Worm (Caenorhabditis elegans): ENCODE measurements around the gene B0001.2.

DNA sequence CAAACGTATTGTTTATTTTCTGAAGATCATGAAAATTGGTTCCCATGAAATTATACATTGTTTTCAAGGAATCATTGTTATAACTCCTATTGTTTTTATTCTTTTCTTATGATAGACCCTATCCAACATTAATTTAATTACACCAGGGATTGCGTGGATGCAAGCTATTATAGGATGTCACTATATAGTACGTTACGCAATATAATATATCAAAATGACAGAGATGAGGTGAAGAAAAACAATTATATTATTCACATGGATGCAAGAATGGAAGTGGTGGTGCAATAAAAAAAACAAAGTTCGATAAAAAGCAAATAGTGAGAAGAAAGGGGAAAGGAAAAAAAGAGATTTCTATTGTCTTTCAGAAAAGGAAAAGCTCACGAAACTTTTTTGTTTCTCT is 42.6 kb upstream of the B0001.2 start:
- no peak for TF ChIP-seq nhr-12 (tag; optimal IDR thresholded peaks at IDR 0.05)
- TF ChIP-seq ztf-4 (tag; optimal IDR thresholded peaks at IDR 0.05): no peak
- no peak for TF ChIP-seq snpc-4 (tag; optimal IDR thresholded peaks at IDR 0.05)
- TF ChIP-seq ama-1 (optimal IDR thresholded peaks at IDR 0.05): no peak
- no peak for TF ChIP-seq elt-3 (tag; optimal IDR thresholded peaks at IDR 0.05)
- TF ChIP-seq nfya-1 (tag; optimal IDR thresholded peaks at IDR 0.05; ENCODE audit: insufficient read depth): no peak
- no peak for TF ChIP-seq pqm-1 (tag; optimal IDR thresholded peaks at IDR 0.05)
- TF ChIP-seq lin-15B (tag; optimal IDR thresholded peaks at IDR 0.05): no peak
- no peak for TF ChIP-seq elt-1 (tag; optimal IDR thresholded peaks at IDR 0.05)
- TF ChIP-seq elt-2 (tag; optimal IDR thresholded peaks at IDR 0.05): no peak

All from whole organism, L3 larva.